Worm (Caenorhabditis elegans): Measurements from ENCODE around the gene Y55F3AR.2.

The Y55F3AR.2 gene

ce11 chrIV:1093870-1094564 lies at the start of gene Y55F3AR.2, which contains the start of gene cct-8:
Gene Y55F3AR.2 (plus strand): TSS chrIV:1094541.
Gene cct-8 (minus strand): TSS chrIV:1093920.
- TF ChIP-seq unc-39 (tag; optimal IDR thresholded peaks at IDR 0.05) (no peak), ceh-39 (tag; optimal IDR thresholded peaks at IDR 0.05) (peak; percentile 66), unc-120 (tag; optimal IDR thresholded peaks at IDR 0.05; ENCODE audit: poor library complexity, severe bottlenecking) (peak; percentile 21), M03D4.4 (tag; optimal IDR thresholded peaks at IDR 0.05) (peak; percentile 63), elt-1 (tag; optimal IDR thresholded peaks at IDR 0.05; ENCODE audit: borderline replicate concordance, insufficient read depth) (no peak), pha-4 (tag; optimal IDR thresholded peaks at IDR 0.05) (peak; percentile 93), snpc-4 (tag; optimal IDR thresholded peaks at IDR 0.05) (no peak), nhr-237 (tag; optimal IDR thresholded peaks at IDR 0.05) (peak; percentile 91), ztf-11 (tag; optimal IDR thresholded peaks at IDR 0.05) (peak; percentile 50), mep-1 (tag; optimal IDR thresholded peaks at IDR 0.05) (peak; percentile 90), mab-5 (tag; optimal IDR thresholded peaks at IDR 0.05) (no peak), zip-8 (tag; optimal IDR thresholded peaks at IDR 0.05) (no peak), cnd-1 (tag; optimal IDR thresholded peaks at IDR 0.05) (peak; percentile 71), elt-3 (tag; optimal IDR thresholded peaks at IDR 0.05) (no peak), lin-32 (GFP tag; optimal IDR thresholded peaks at IDR 0.05) (no peak), ceh-83 (GFP tag; optimal IDR thresholded peaks at IDR 0.05) (no peak), lin-13 (tag; optimal IDR thresholded peaks at IDR 0.05) (peak; percentile 90), lsy-2 (tag; optimal IDR thresholded peaks at IDR 0.05) (peak; percentile 100), nhr-28 (tag; optimal IDR thresholded peaks at IDR 0.05) (no peak), nhr-12 (tag; optimal IDR thresholded peaks at IDR 0.05) (no peak), ham-2 (GFP tag; optimal IDR thresholded peaks at IDR 0.05) (peak; percentile 29), nhr-76 (tag; optimal IDR thresholded peaks at IDR 0.05) (no peak), sem-2 (GFP tag; optimal IDR thresholded peaks at IDR 0.05) (no peak), tbx-8 (GFP tag; optimal IDR thresholded peaks at IDR 0.05) (peak; percentile 10), bed-3 (GFP tag; optimal IDR thresholded peaks at IDR 0.05) (peak; percentile 12), sptf-1 (tag; optimal IDR thresholded peaks at IDR 0.05) (peak; percentile 85), ces-1 (GFP tag; optimal IDR thresholded peaks at IDR 0.05) (peak; percentile 81), drap-1 (GFP tag; optimal IDR thresholded peaks at IDR 0.05) (peak; percentile 78), mls-2 (tag; optimal IDR thresholded peaks at IDR 0.05) (peak; percentile 85), blmp-1 (tag; optimal IDR thresholded peaks at IDR 0.05) (no peak), unc-62 (GFP tag; optimal IDR thresholded peaks at IDR 0.05) (peak; percentile 58), hlh-1 (tag; optimal IDR thresholded peaks at IDR 0.05) (peak; percentile 63), ceh-43 (GFP tag; optimal IDR thresholded peaks at IDR 0.05) (peak; percentile 77), flh-1 (GFP tag; optimal IDR thresholded peaks at IDR 0.05) (no peak), nhr-2 (tag; optimal IDR thresholded peaks at IDR 0.05) (peak; percentile 23)

- TF ChIP-seq mab-5 (tag; optimal IDR thresholded peaks at IDR 0.05), result no peak
- no peak for TF ChIP-seq nhr-76 (tag; optimal IDR thresholded peaks at IDR 0.05)
- TF ChIP-seq drap-1 (GFP tag; optimal IDR thresholded peaks at IDR 0.05), result no peak
- TF ChIP-seq flh-1 (GFP tag; optimal IDR thresholded peaks at IDR 0.05), result no peak
- TF ChIP-seq nhr-28 (tag; optimal IDR thresholded peaks at IDR 0.05), result no peak
- no peak for TF ChIP-seq unc-39 (tag; optimal IDR thresholded peaks at IDR 0.05)
- TF ChIP-seq lin-32 (GFP tag; optimal IDR thresholded peaks at IDR 0.05), result no peak
- no peak for TF ChIP-seq hlh-1 (tag; optimal IDR thresholded peaks at IDR 0.05)
- TF ChIP-seq elt-3 (tag; optimal IDR thresholded peaks at IDR 0.05), result no peak
- no peak for TF ChIP-seq mep-1 (tag; optimal IDR thresholded peaks at IDR 0.05)
Measured at ce11 chrIV:1045683-1046082, 48.7 kb upstream of the Y55F3AR.2 start, which contains the start of gene srx-12. Gene srx-12 (plus strand): TSS chrIV:1045983.

- TF ChIP-seq bed-3 (GFP tag; optimal IDR thresholded peaks at IDR 0.05) (no peak), ham-2 (GFP tag; optimal IDR thresholded peaks at IDR 0.05) (no peak), elt-3 (tag; optimal IDR thresholded peaks at IDR 0.05) (no peak), ces-1 (GFP tag; optimal IDR thresholded peaks at IDR 0.05) (no peak), zip-8 (tag; optimal IDR thresholded peaks at IDR 0.05) (no peak), ceh-83 (GFP tag; optimal IDR thresholded peaks at IDR 0.05) (no peak), tbx-8 (GFP tag; optimal IDR thresholded peaks at IDR 0.05) (no peak)
Measured at ce11 chrIV:1046996-1047395, 47.3 kb upstream of the Y55F3AR.2 start.
